Fruit fly (Drosophila melanogaster): ENCODE measurements around the gene CG14322.

CG14322 gene

DNA sequence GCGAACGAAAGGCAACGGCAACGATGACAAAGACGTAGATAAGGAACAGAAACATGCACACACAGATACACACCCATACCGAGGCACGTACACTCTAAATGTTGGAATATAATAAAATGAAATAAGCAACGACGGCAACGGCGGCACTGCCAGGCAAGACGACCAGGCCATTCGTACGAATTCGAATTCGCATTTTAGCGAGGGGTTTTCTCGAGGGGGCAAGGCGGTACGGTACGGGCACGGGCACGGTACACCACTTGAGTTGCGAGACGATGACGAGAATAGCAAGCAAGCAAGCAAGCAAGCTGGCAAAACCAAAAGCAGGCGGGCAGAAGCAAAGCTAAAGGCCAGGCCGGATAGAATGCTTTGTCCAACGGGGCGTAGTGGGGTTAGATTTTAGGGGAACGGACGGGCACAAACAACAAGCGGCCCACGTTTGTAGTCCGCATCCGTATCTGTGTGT lies 53.7 kb downstream of the CG14322 start (continued):
- TF ChIP-seq Hr83 (GFP tag; optimal IDR thresholded peaks at IDR 0.05; ENCODE audit: poor library complexity, severe bottlenecking) = peak; percentile 93
- peak; percentile 72 for TF ChIP-seq Rel (GFP tag; optimal IDR thresholded peaks at IDR 0.05)
- peak; percentile 86 for TF ChIP-seq Rel (tag; optimal IDR thresholded peaks at IDR 0.05)

DNA sequence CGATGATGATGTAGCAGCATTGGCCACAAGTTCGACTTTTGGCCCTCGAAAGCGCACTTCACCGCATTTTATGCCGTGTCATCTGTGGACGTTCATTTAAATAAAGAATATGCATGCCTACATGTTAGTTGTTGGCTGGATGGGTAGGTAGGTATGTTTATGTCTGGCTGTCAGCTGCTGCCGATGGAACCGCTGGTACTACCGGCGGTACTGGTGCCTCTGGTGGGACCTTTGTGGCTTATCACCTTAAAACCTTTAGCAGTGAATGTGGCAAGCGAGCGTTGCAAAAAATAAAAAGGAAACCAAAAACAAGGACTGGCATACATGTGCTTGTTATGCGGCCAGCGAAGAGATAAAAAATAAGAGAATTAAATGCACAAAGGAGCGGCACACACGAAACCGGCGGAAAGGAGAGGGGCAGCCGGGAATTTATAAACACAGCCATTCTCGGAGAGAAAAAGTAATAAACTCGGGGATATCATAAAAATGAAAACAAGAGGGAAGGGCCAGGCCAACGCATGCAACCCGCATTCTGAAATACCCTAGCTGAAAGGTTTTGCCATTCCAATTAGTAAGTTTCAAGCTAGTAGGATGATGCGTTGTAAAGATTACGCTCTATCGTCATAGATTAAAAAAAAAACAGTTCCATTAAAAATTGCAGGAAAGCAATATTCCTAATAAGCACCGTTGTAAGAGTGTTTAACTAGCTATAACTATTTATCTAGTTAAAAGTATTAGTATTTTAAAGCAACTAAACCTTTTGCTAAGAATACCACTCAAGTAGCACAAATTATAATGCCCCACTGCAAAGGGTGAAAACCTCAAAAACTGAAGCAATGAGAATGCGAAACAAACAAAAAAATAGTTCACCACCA lies 54.7 kb downstream of the CG14322 start:
- TF ChIP-seq psq (GFP tag; optimal IDR thresholded peaks at IDR 0.05) = peak; percentile 46
- no peak for TF ChIP-seq pan (optimal IDR thresholded peaks at IDR 0.05)
- TF ChIP-seq CG9705 (GFP tag; optimal IDR thresholded peaks at IDR 0.05) = no peak
- TF ChIP-seq tai (GFP tag; optimal IDR thresholded peaks at IDR 0.05) = no peak
- peak; percentile 21 for TF ChIP-seq CrebA (GFP tag; optimal IDR thresholded peaks at IDR 0.05; ENCODE audit: borderline replicate concordance)
- peak; percentile 35 for TF ChIP-seq Sp1 (GFP tag; optimal IDR thresholded peaks at IDR 0.05)
- TF ChIP-seq sage (GFP tag; optimal IDR thresholded peaks at IDR 0.05) = no peak
- no peak for TF ChIP-seq CG32264 (GFP tag; optimal IDR thresholded peaks at IDR 0.05)
- peak in 1 of 2 experiments; percentile 75 for TF ChIP-seq foxo (GFP tag; optimal IDR thresholded peaks at IDR 0.05)
- TF ChIP-seq Dfd (GFP tag; optimal IDR thresholded peaks at IDR 0.05) = no peak
- TF ChIP-seq dmrt93B (GFP tag; optimal IDR thresholded peaks at IDR 0.05) = peak; percentile 5
- TF ChIP-seq dsf (GFP tag; optimal IDR thresholded peaks at IDR 0.05; ENCODE audit: borderline replicate concordance) = no peak
- no peak for TF ChIP-seq Hnf4 (GFP tag; optimal IDR thresholded peaks at IDR 0.05)
- peak; percentile 44 for TF ChIP-seq woc (GFP tag; optimal IDR thresholded peaks at IDR 0.05)
- TF ChIP-seq Hr78 (GFP tag; optimal IDR thresholded peaks at IDR 0.05) = no peak
- peak; percentile 41 for TF ChIP-seq br (GFP tag; optimal IDR thresholded peaks at IDR 0.05)
- TF ChIP-seq HLH106 (tag; optimal IDR thresholded peaks at IDR 0.05) = peak; percentile 52
- peak; percentile 35 for TF ChIP-seq rgr (GFP tag; optimal IDR thresholded peaks at IDR 0.05)
- TF ChIP-seq ey (GFP tag; optimal IDR thresholded peaks at IDR 0.05) = peak; percentile 69
- no peak for TF ChIP-seq Jra (GFP tag; optimal IDR thresholded peaks at IDR 0.05)
- TF ChIP-seq Rel (GFP tag; optimal IDR thresholded peaks at IDR 0.05) = no peak
- peak; percentile 60 for TF ChIP-seq Rel (tag; optimal IDR thresholded peaks at IDR 0.05)
- no peak for TF ChIP-seq sv (GFP tag; optimal IDR thresholded peaks at IDR 0.05)
- peak; percentile 56 for TF ChIP-seq OdsH (GFP tag; optimal IDR thresholded peaks at IDR 0.05)
- no peak for TF ChIP-seq N (GFP tag; optimal IDR thresholded peaks at IDR 0.05)
- no peak for TF ChIP-seq jim (GFP tag; optimal IDR thresholded peaks at IDR 0.05)
- TF ChIP-seq fru (GFP tag; optimal IDR thresholded peaks at IDR 0.05) = peak; percentile 66
- TF ChIP-seq h (GFP tag; optimal IDR thresholded peaks at IDR 0.05) = peak; percentile 54

DNA sequence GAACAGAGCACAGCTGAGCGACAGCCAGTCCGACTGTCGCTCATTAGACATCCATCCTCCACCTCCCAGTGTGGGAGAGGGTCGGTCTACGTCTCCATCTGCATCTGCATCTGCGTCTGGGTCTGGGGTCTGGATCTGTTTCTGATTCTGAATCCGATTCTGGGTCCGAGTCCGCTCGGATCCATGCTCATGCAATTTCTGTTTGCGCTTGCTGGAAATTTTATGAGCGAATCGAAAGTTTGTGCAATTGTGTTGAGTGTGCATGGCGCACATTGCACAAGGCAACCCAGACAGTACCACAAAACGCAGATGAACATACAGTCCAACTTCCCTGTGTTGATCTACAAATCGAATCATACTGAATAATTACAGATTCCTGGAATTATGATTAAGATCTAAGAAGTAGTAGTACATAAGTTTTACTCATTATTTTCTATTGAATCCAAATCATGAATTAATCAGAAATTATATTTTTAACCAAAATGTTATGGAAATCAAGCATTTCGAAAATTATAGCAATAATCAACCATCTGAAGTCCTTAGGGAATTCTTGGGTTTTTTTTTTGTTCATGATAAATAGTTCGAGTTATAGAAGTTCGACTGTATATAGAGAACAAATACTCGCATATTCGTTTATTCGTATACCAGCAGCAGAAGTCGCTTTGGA lies 55.7 kb downstream of the CG14322 start:
- TF ChIP-seq N (GFP tag; optimal IDR thresholded peaks at IDR 0.05) (no peak), CG9705 (GFP tag; optimal IDR thresholded peaks at IDR 0.05) (peak; percentile 54), tai (GFP tag; optimal IDR thresholded peaks at IDR 0.05) (peak; percentile 81), ey (GFP tag; optimal IDR thresholded peaks at IDR 0.05) (peak; percentile 94), jim (GFP tag; optimal IDR thresholded peaks at IDR 0.05) (no peak), dmrt93B (GFP tag; optimal IDR thresholded peaks at IDR 0.05) (peak; percentile 90), GATAd (GFP tag; optimal IDR thresholded peaks at IDR 0.05) (no peak), Jra (GFP tag; optimal IDR thresholded peaks at IDR 0.05) (peak; percentile 58), OdsH (GFP tag; optimal IDR thresholded peaks at IDR 0.05) (peak; percentile 91), usp (GFP tag; optimal IDR thresholded peaks at IDR 0.05) (no peak), HLH106 (tag; optimal IDR thresholded peaks at IDR 0.05) (peak; percentile 82), psq (GFP tag; optimal IDR thresholded peaks at IDR 0.05) (peak; percentile 73), sage (GFP tag; optimal IDR thresholded peaks at IDR 0.05) (peak; percentile 58), Mio (GFP tag; optimal IDR thresholded peaks at IDR 0.05) (peak; percentile 7), brk (GFP tag; optimal IDR thresholded peaks at IDR 0.05) (peak; percentile 43), Abd-B (GFP tag; optimal IDR thresholded peaks at IDR 0.05) (no peak), foxo (GFP tag; optimal IDR thresholded peaks at IDR 0.05) (peak in 1 of 2 experiments; percentile 91), Hnf4 (GFP tag; optimal IDR thresholded peaks at IDR 0.05) (peak; percentile 60), Vsx2 (GFP tag; optimal IDR thresholded peaks at IDR 0.05; ENCODE audit: partially characterized antibody) (no peak), sv (GFP tag; optimal IDR thresholded peaks at IDR 0.05) (no peak), woc (GFP tag; optimal IDR thresholded peaks at IDR 0.05) (peak; percentile 76), CG32264 (GFP tag; optimal IDR thresholded peaks at IDR 0.05) (peak; percentile 86), Sp1 (GFP tag; optimal IDR thresholded peaks at IDR 0.05) (peak; percentile 89), br (GFP tag; optimal IDR thresholded peaks at IDR 0.05) (peak; percentile 87), h (GFP tag; optimal IDR thresholded peaks at IDR 0.05) (peak; percentile 91), Dif (GFP tag; optimal IDR thresholded peaks at IDR 0.05; ENCODE audit: partially characterized antibody) (no peak), dl (GFP tag; optimal IDR thresholded peaks at IDR 0.05; ENCODE audit: insufficient read depth in 1 of 2, partially characterized antibody in 2 of 2) (no peak), rgr (GFP tag; optimal IDR thresholded peaks at IDR 0.05) (peak; percentile 90), fru (GFP tag; optimal IDR thresholded peaks at IDR 0.05) (peak; percentile 93), Dfd (GFP tag; optimal IDR thresholded peaks at IDR 0.05) (no peak)
